Worm (Caenorhabditis elegans) whole organism, L3 larva: ENCODE results near the gene gst-13.

Experiments used
- R02D3.7 ChIP-seq: fragments of 150-350 bp; optimal IDR thresholded peaks from 2 replicates; lab custom pipeline; 2014; ENCODE audit warnings: missing biosample characterization, missing genetic modification characterization
- ZK546.5 ChIP-seq: sonication (generic microtip); optimal IDR thresholded peaks from 2 replicates; lab custom pipeline; 2017; ENCODE audit warnings: missing biosample characterization, missing genetic modification characterization
- aly-2 ChIP-seq: fragments of 150-350 bp; optimal IDR thresholded peaks from 2 replicates; lab custom pipeline; 2014; ENCODE audit warnings: missing biosample characterization, missing genetic modification characterization
- ama-1 ChIP-seq: fragments of 150-350 bp; optimal IDR thresholded peaks from 2 replicates; lab custom pipeline; 2018
- ceh-16 ChIP-seq: sonication (generic microtip); optimal IDR thresholded peaks from 2 replicates; lab custom pipeline; 2017; ENCODE audit warnings: missing biosample characterization, missing genetic modification characterization
- ceh-28 ChIP-seq: fragments of 150-350 bp; optimal IDR thresholded peaks from 2 replicates; lab custom pipeline; 2014; ENCODE audit warnings: missing biosample characterization, missing genetic modification reagents, missing genetic modification characterization
- ceh-9 ChIP-seq: sonication (generic microtip); optimal IDR thresholded peaks from 2 replicates; lab custom pipeline; 2018; ENCODE audit warnings: missing biosample characterization, missing genetic modification characterization
- egl-27 ChIP-seq: sonication (generic microtip); optimal IDR thresholded peaks from 4 replicates; lab custom pipeline; 2017; ENCODE audit warnings: missing biosample characterization, missing genetic modification reagents, missing genetic modification characterization
- egl-5 ChIP-seq: fragments of 150-350 bp; optimal IDR thresholded peaks from 2 replicates; lab custom pipeline; 2017; ENCODE audit warnings: missing biosample characterization, missing genetic modification reagents, missing genetic modification characterization, inconsistent platforms
- elt-1 ChIP-seq: fragments of 150-350 bp; optimal IDR thresholded peaks from 2 replicates; lab custom pipeline; 2014; ENCODE audit warnings: missing biosample characterization, missing genetic modification characterization
- elt-2 ChIP-seq: sonication (generic microtip); optimal IDR thresholded peaks from 2 replicates; lab custom pipeline; 2016; ENCODE audit warnings: missing genetic modification reagents, mild to moderate bottlenecking, missing genetic modification characterization, missing compliant biosample characterization
- eor-1 ChIP-seq, 2 experiments: fragments of 150-350 bp; optimal IDR thresholded peaks; 2 replicates each; lab custom pipeline; 2014 to 2018; ENCODE audit warnings: missing biosample characterization in 2 of 2, missing genetic modification characterization in 2 of 2
- fos-1 ChIP-seq: fragments of 150-350 bp; optimal IDR thresholded peaks from 2 replicates; lab custom pipeline; 2014; ENCODE audit warnings: missing biosample characterization, missing genetic modification characterization
- lin-15B ChIP-seq: fragments of 150-350 bp; optimal IDR thresholded peaks from 2 replicates; lab custom pipeline; 2014; ENCODE audit warnings: missing biosample characterization, missing genetic modification characterization
- lin-39 ChIP-seq: fragments of 150-350 bp; optimal IDR thresholded peaks from 2 replicates; lab custom pipeline; 2018; ENCODE audit warnings: missing biosample characterization, missing genetic modification reagents, missing genetic modification characterization
- nfya-1 ChIP-seq: sonication (generic microtip); optimal IDR thresholded peaks from 2 replicates; lab custom pipeline; 2017; ENCODE audit warnings: missing genetic modification characterization, mild to moderate bottlenecking, missing compliant biosample characterization, antibody characterized with exemption, moderate library complexity; ENCODE audit not compliant: insufficient read depth
- nhr-11 ChIP-seq: fragments of 150-350 bp; optimal IDR thresholded peaks from 2 replicates; lab custom pipeline; 2014; ENCODE audit warnings: missing biosample characterization, missing genetic modification characterization
- nhr-23 ChIP-seq: fragments of 150-350 bp; optimal IDR thresholded peaks from 2 replicates; lab custom pipeline; 2014; ENCODE audit warnings: missing biosample characterization, missing genetic modification reagents, missing genetic modification characterization
- nhr-237 ChIP-seq: fragments of 150-350 bp; optimal IDR thresholded peaks from 2 replicates; lab custom pipeline; 2014; ENCODE audit warnings: missing biosample characterization, missing genetic modification characterization
- nhr-25 ChIP-seq: sonication (generic microtip); optimal IDR thresholded peaks from 2 replicates; lab custom pipeline; 2017; ENCODE audit warnings: missing biosample characterization, missing genetic modification characterization
- nhr-28 ChIP-seq: fragments of 150-350 bp; optimal IDR thresholded peaks from 2 replicates; lab custom pipeline; 2014; ENCODE audit warnings: missing biosample characterization, missing genetic modification characterization
- nhr-76 ChIP-seq: fragments of 150-350 bp; sonication (generic microtip); optimal IDR thresholded peaks from 5 replicates; lab custom pipeline; 2014; ENCODE audit warnings: missing biosample characterization, missing genetic modification characterization
- pqm-1 ChIP-seq: fragments of 150-350 bp; optimal IDR thresholded peaks from 2 replicates; lab custom pipeline; 2017; ENCODE audit warnings: missing biosample characterization, missing genetic modification characterization, inconsistent platforms
- sea-2 ChIP-seq: fragments of 150-350 bp; sonication (generic microtip); optimal IDR thresholded peaks from 4 replicates; lab custom pipeline; 2014; ENCODE audit warnings: missing biosample characterization, missing genetic modification reagents, missing genetic modification characterization
- skn-1 ChIP-seq: fragments of 150-350 bp; optimal IDR thresholded peaks from 2 replicates; lab custom pipeline; 2014; ENCODE audit warnings: missing biosample characterization, missing genetic modification characterization
- snpc-4 ChIP-seq: fragments of 150-350 bp; optimal IDR thresholded peaks from 2 replicates; lab custom pipeline; 2014; ENCODE audit warnings: missing biosample characterization, missing genetic modification characterization
- tbx-2 ChIP-seq: sonication (generic microtip); optimal IDR thresholded peaks from 2 replicates; lab custom pipeline; 2016; ENCODE audit warnings: mild to moderate bottlenecking, missing genetic modification characterization, missing compliant biosample characterization
- unc-39 ChIP-seq: sonication (generic microtip); optimal IDR thresholded peaks from 4 replicates; lab custom pipeline; 2017; ENCODE audit warnings: missing biosample characterization, missing genetic modification characterization
- unc-62 ChIP-seq: fragments of 150-350 bp; sonication (generic microtip); optimal IDR thresholded peaks from 4 replicates; lab custom pipeline; 2014; ENCODE audit warnings: missing biosample characterization, missing genetic modification reagents, missing genetic modification characterization

Gene gst-13

ce11 chrII:9262845-9263402, 31.7 kb downstream of the gst-13 start:
- TF ChIP-seq nhr-237 (no peak), fos-1 (tag; lab: Kevin White, UChicago) (no peak), nhr-76 (tag; lab: Kevin White, UChicago) (no peak), egl-27 (tag; lab: Kevin White, UChicago) (no peak), nhr-11 (no peak), ceh-16 (tag; lab: Kevin White, UChicago) (no peak), ama-1 (lab: Kevin White, UChicago) (no peak), tbx-2 (tag; lab: Kevin White, UChicago) (no peak), nhr-23 (no peak), nhr-25 (tag; lab: Kevin White, UChicago) (no peak), lin-39 (tag; lab: Kevin White, UChicago) (no peak), lin-15B (no peak), snpc-4 (tag; lab: Kevin White, UChicago) (no peak), elt-2 (tag; lab: Kevin White, UChicago) (no peak), unc-62 (GFP tag; lab: Kevin White, UChicago) (no peak), R02D3.7 (no peak), ceh-9 (tag; lab: Kevin White, UChicago) (no peak), ZK546.5 (tag; lab: Kevin White, UChicago) (no peak)

- TF ChIP-seq nhr-11 (peak; percentile 27), eor-1 (tag; optimal IDR thresholded peaks at IDR 0.05; lab: Kevin White, UChicago) (no peak), aly-2 (tag; lab: Kevin White, UChicago) (no peak), skn-1 (tag; lab: Kevin White, UChicago) (peak; percentile 37), egl-5 (tag; lab: Kevin White, UChicago) (peak; percentile 32)
Measured at ce11 chrII:9263784-9264183, 32.5 kb downstream of the gst-13 start.

- TF ChIP-seq nfya-1 (tag; lab: Kevin White, UChicago) (peak; percentile 64), elt-1 (tag; lab: Kevin White, UChicago) (peak; percentile 50), snpc-4 (tag; lab: Kevin White, UChicago) (no peak), lin-39 (tag; lab: Kevin White, UChicago) (peak; percentile 82), egl-5 (tag; lab: Kevin White, UChicago) (peak; percentile 82)
Measured at ce11 chrII:9264689-9265278, 33.5 kb downstream of the gst-13 start.

- TF ChIP-seq egl-27 (tag; lab: Kevin White, UChicago) (no peak), lin-39 (tag; lab: Kevin White, UChicago) (no peak), unc-39 (tag; lab: Kevin White, UChicago) (no peak), sea-2 (no peak), aly-2 (tag; lab: Kevin White, UChicago) (no peak), eor-1 (tag; optimal IDR thresholded peaks at IDR 0.05; lab: Kevin White, UChicago) (no peak)
Measured at ce11 chrII:9265705-9266104, 34.4 kb downstream of the gst-13 start.

ce11 chrII:9266252-9266651, 35.0 kb downstream of the gst-13 start:
- no peak for TF ChIP-seq ceh-9 (tag; lab: Kevin White, UChicago)

- TF ChIP-seq fos-1 (tag; lab: Kevin White, UChicago): no peak
- TF ChIP-seq snpc-4 (tag; lab: Kevin White, UChicago): no peak
- TF ChIP-seq nhr-76 (tag; lab: Kevin White, UChicago): no peak
- no peak for TF ChIP-seq eor-1 (tag; optimal IDR thresholded peaks at IDR 0.05; lab: Kevin White, UChicago)
- TF ChIP-seq ceh-28 (tag; lab: Kevin White, UChicago): no peak
- TF ChIP-seq nhr-28 (tag; lab: Kevin White, UChicago): no peak
- no peak for TF ChIP-seq pqm-1 (tag; lab: Kevin White, UChicago)
- no peak for TF ChIP-seq nhr-11
Measured at ce11 chrII:9266755-9267154, 35.5 kb downstream of the gst-13 start, which contains the start of gene C01G6.2. Gene C01G6.2, plus strand, starts transcription at chrII:9267055.
